Worm (Caenorhabditis elegans) whole organism, young adult: ENCODE measurements around the gene hmg-4.

Experiments
- C17E4.6 ChIP-seq: fragments of 200-800 bp; sonication (Bioruptor generic); IDR thresholded peaks from 2 replicates; pipeline ENCODE4 v1.3.6; 2022; ENCODE audit warnings: missing genetic modification reagents, missing genetic modification characterization, missing compliant biosample characterization
- F37B4.10 ChIP-seq: fragments of 200-800 bp; sonication (Bioruptor generic); IDR thresholded peaks from 2 replicates; pipeline ENCODE4 v1.3.6; 2022; ENCODE audit warnings: missing genetic modification characterization, missing compliant biosample characterization
- attf-3 ChIP-seq: fragments of 200-800 bp; sonication (Bioruptor generic); conservative IDR thresholded peaks from 2 replicates; pipeline ENCODE4 v1.3.6; 2022; ENCODE audit warnings: missing genetic modification reagents, missing genetic modification characterization, missing compliant biosample characterization
- attf-5 ChIP-seq: fragments of 200-800 bp; sonication (Bioruptor generic); optimal IDR thresholded peaks from 2 replicates; lab custom pipeline; 2018; ENCODE audit warnings: mild to moderate bottlenecking, missing genetic modification characterization, missing compliant biosample characterization
- attf-6 ChIP-seq: fragments of 200-800 bp; sonication (Bioruptor generic); IDR thresholded peaks from 2 replicates; pipeline ENCODE4 v1.3.6; 2022; ENCODE audit warnings: missing genetic modification reagents, missing genetic modification characterization, missing compliant biosample characterization
- efl-1 ChIP-seq: fragments of 150-350 bp; optimal IDR thresholded peaks from 2 replicates; lab custom pipeline; 2014; ENCODE audit warnings: missing biosample characterization, missing genetic modification reagents, missing genetic modification characterization
- lin-35 ChIP-seq, 3 experiments: fragments of 150-350 bp in 2 of 3; sonication (generic microtip) in 1 of 3; optimal IDR thresholded peaks; 2 replicates each; lab custom pipeline; 2014 to 2018; ENCODE audit warnings: missing biosample characterization in 3 of 3, missing genetic modification characterization in 3 of 3, missing genetic modification reagents in 3 of 3
- madf-3 ChIP-seq: fragments of 200-800 bp; sonication (Bioruptor generic); IDR thresholded peaks from 2 replicates; pipeline ENCODE4 v1.3.6; 2022; ENCODE audit warnings: missing genetic modification reagents, missing genetic modification characterization, missing compliant biosample characterization
- sea-2 ChIP-seq: fragments of 200-800 bp; sonication (Bioruptor generic); IDR thresholded peaks from 2 replicates; pipeline ENCODE4 v1.3.6; 2022; ENCODE audit warnings: missing genetic modification characterization, missing compliant biosample characterization

ce11 chrIII:7365602-7366001 lies 15.8 kb downstream of the hmg-4 start, which contains the start of gene F08F8.11:
- TF ChIP-seq madf-3 (GFP tag; lab: Robert Waterston, UW) (no peak), efl-1 (GFP tag; lab: Kevin White, UChicago) (no peak), attf-6 (GFP tag; lab: Robert Waterston, UW) (no peak), C17E4.6 (no peak), lin-35 (GFP tag; optimal IDR thresholded peaks at IDR 0.05; lab: Kevin White, UChicago) (no peak), attf-5 (GFP tag; lab: Kevin White, UChicago) (no peak), attf-3 (no peak), sea-2 (GFP tag; lab: Robert Waterston, UW) (no peak), F37B4.10 (GFP tag; lab: Robert Waterston, UW) (no peak)
